Fruit fly (Drosophila melanogaster): ENCODE measurements around the gene CheB93b.

CheB93b gene

DNA sequence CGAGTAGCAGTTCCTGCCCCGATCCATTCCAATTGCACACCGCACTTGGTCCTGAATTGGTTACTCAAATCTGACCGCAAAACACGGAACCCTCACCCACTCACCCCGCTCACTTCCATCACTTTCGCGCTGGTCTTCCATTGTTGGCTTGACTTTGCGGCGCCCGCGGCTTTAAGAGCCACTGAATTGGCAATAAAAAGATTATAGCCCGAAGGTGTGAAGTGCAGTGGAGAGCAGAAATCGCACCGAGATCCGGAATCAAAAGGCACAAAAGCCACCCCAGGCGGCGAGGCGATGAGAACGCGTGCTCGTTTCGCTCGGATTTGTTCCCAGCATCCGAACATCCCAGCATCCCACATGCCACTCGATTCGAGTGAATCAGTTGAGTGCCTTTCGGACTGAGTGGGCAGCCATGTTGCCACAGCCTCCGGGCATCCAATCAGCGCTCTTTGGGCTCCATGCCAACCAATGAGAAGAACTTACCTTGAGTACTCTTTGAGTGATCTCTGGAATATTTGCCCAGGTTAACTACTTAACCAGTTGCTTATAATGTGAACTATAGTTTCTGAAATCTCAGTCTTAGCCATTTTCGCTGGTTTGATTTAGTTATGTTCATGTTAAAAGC, 21.5 kb upstream of the CheB93b start:
- no peak for TF ChIP-seq EcR (GFP tag; optimal IDR thresholded peaks at IDR 0.05)
- no peak for TF ChIP-seq usp (GFP tag; optimal IDR thresholded peaks at IDR 0.05)

dm6 chr3R:21388564-21388963, 20.4 kb upstream of the CheB93b start, which contains the start of gene bap:
TSS of gene bap (plus strand) at chr3R:21388880.
- no peak for TF ChIP-seq pan (optimal IDR thresholded peaks at IDR 0.05)
- TF ChIP-seq Dll (optimal IDR thresholded peaks at IDR 0.05) = no peak
- TF ChIP-seq EcR (GFP tag; optimal IDR thresholded peaks at IDR 0.05) = no peak
- TF ChIP-seq usp (GFP tag; optimal IDR thresholded peaks at IDR 0.05) = no peak
- no peak for TF ChIP-seq CG8478 (optimal IDR thresholded peaks at IDR 0.05)
- no peak for TF ChIP-seq psq (optimal IDR thresholded peaks at IDR 0.05)

DNA sequence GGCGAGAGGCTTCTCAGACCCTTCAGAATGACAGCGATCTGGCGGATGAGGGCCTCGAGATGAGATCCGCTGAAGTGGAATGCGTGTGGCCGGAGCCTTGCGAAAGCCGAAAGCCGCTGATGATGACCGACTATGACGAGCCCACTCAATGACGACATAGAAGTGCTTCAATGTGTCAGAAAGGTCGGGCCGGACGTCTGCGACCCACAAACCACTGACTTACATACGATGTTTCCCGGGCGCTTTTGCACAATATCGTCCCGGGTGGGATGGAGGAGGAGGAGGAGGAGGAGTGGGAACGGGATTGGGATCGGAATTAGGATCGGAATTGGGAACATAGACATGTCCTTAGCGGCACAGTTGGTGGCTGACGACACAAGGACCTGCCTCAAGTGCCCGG, 18.0 kb upstream of the CheB93b start:
- TF ChIP-seq Dll (optimal IDR thresholded peaks at IDR 0.05) (no peak), psq (optimal IDR thresholded peaks at IDR 0.05) (no peak), EcR (GFP tag; optimal IDR thresholded peaks at IDR 0.05) (no peak), pan (optimal IDR thresholded peaks at IDR 0.05) (no peak), usp (GFP tag; optimal IDR thresholded peaks at IDR 0.05) (no peak)

dm6 chr3R:21392221-21392620, 16.7 kb upstream of the CheB93b start:
- TF ChIP-seq psq (optimal IDR thresholded peaks at IDR 0.05) (no peak), Dll (optimal IDR thresholded peaks at IDR 0.05) (no peak), CG8478 (optimal IDR thresholded peaks at IDR 0.05) (no peak), usp (GFP tag; optimal IDR thresholded peaks at IDR 0.05) (no peak), EcR (GFP tag; optimal IDR thresholded peaks at IDR 0.05) (no peak), pan (optimal IDR thresholded peaks at IDR 0.05) (no peak)

DNA sequence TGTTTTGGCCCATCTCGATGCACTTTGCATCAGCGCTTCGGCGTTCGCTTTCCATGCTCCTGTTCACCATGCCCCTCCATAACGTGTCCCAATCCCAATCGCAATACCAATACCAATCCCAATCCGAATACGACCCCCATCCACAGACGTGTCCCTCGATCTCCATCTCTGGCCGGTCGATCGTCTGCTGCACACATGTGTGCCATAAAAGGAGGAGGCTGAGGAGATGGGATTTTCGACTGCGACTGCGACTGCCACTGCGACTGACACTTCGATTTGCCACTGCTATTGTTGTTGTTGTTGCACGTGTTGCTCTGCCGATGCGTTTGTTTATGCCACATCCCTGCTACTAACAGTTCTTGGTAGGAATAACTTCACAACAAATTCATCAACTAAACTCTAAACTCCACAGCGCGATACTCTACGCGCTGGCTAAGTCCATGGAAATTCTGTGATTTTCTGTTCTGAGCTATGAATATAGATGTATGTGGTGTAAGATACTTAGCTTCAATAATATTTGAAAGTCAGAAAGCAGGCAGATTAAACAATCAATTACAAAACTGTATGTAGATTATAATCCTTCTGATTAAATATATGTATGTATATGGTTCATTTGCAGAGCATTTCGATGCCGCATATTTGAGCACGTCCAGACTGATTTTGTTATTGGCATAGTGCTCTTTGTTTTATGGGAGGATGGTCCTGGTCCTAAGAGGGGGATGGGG, 15.8 kb upstream of the CheB93b start:
- TF ChIP-seq usp (GFP tag; optimal IDR thresholded peaks at IDR 0.05) (no peak), pan (optimal IDR thresholded peaks at IDR 0.05) (no peak), CG8478 (optimal IDR thresholded peaks at IDR 0.05) (no peak), psq (optimal IDR thresholded peaks at IDR 0.05) (no peak), Dll (optimal IDR thresholded peaks at IDR 0.05) (no peak), EcR (GFP tag; optimal IDR thresholded peaks at IDR 0.05) (no peak)

- TF ChIP-seq CG8478 (optimal IDR thresholded peaks at IDR 0.05) (no peak), psq (optimal IDR thresholded peaks at IDR 0.05) (no peak)
These were observed 9.3 kb upstream of the CheB93b start, which contains the start of gene Ugt49B2 for dm6 chr3R:21399642-21400041. TSS of gene Ugt49B2 (minus strand) at chr3R:21399742.

DNA sequence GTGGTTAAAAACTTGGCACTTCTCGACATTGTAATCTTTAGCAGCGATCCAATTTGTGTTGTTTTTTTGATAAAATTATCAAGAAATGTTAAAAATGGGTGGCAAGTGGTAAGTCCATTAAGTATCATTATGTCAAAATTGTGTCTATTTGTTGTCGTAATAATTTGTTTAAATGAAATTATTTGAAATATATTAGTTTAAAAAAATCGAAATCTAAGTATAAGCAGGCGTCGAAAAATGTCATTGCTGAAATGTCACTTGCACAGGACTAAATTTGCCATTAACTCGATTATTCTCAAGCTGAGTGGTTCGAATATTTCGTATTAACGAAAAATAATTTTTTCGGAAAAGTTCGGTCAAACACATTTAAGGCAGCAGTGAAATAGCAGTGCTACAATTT, 5.5 kb upstream of the CheB93b start, which contains the start of gene CG7907:
CG7907 (plus strand) TSS at position 301 of the 400 bp plus-strand sequence.
- TF ChIP-seq EcR (GFP tag; optimal IDR thresholded peaks at IDR 0.05) (no peak), usp (GFP tag; optimal IDR thresholded peaks at IDR 0.05) (no peak), Dll (optimal IDR thresholded peaks at IDR 0.05) (no peak), psq (optimal IDR thresholded peaks at IDR 0.05) (no peak), pan (optimal IDR thresholded peaks at IDR 0.05) (no peak), CG8478 (optimal IDR thresholded peaks at IDR 0.05) (no peak)

dm6 chr3R:21406708-21407107, 2.2 kb upstream of the CheB93b start:
- TF ChIP-seq usp (GFP tag; optimal IDR thresholded peaks at IDR 0.05) (no peak), CG8478 (optimal IDR thresholded peaks at IDR 0.05) (no peak), pan (optimal IDR thresholded peaks at IDR 0.05) (no peak), Dll (optimal IDR thresholded peaks at IDR 0.05) (no peak), EcR (GFP tag; optimal IDR thresholded peaks at IDR 0.05) (no peak), psq (optimal IDR thresholded peaks at IDR 0.05) (no peak)

dm6 chr3R:21407145-21407544, 1.8 kb upstream of the CheB93b start, which contains the start of gene CheB93a:
TSS of gene CheB93a (plus strand) at chr3R:21407445.
- no peak for TF ChIP-seq Dll (optimal IDR thresholded peaks at IDR 0.05)
- no peak for TF ChIP-seq EcR (GFP tag; optimal IDR thresholded peaks at IDR 0.05)
- no peak for TF ChIP-seq psq (optimal IDR thresholded peaks at IDR 0.05)
- no peak for TF ChIP-seq pan (optimal IDR thresholded peaks at IDR 0.05)
- TF ChIP-seq CG8478 (optimal IDR thresholded peaks at IDR 0.05) = no peak

dm6 chr3R:21408372-21408771, 551 bp upstream of the CheB93b start:
- TF ChIP-seq Dll (optimal IDR thresholded peaks at IDR 0.05) (no peak), psq (optimal IDR thresholded peaks at IDR 0.05) (no peak), EcR (GFP tag; optimal IDR thresholded peaks at IDR 0.05) (no peak), usp (GFP tag; optimal IDR thresholded peaks at IDR 0.05) (no peak)

DNA sequence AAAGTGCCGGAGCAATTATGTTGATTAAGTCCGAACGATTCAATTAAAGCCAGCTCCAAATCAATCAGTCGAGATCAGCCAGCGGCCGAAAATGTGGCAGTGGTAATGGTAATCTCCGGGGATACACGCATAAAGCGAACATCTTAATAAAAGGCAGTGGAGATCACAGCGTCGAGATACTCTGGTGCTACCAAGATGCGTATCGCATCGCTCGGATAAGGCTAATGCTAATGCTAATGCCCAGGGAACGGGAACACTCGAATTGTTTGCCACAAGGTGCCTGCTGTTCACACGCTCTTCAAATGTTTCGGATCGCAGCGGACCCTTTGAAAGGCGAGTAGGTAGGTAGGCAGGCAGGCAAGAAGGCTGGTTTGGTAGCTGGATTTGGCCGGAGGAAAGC, 5.2 kb downstream of the CheB93b start:
- TF ChIP-seq pan (optimal IDR thresholded peaks at IDR 0.05) (no peak), EcR (GFP tag; optimal IDR thresholded peaks at IDR 0.05) (no peak), usp (GFP tag; optimal IDR thresholded peaks at IDR 0.05) (no peak), CG8478 (optimal IDR thresholded peaks at IDR 0.05) (no peak), Dll (optimal IDR thresholded peaks at IDR 0.05) (no peak), psq (optimal IDR thresholded peaks at IDR 0.05) (no peak)

dm6 chr3R:21415016-21415638, 6.2 kb downstream of the CheB93b start:
- TF ChIP-seq Dll (optimal IDR thresholded peaks at IDR 0.05) (no peak), EcR (GFP tag; optimal IDR thresholded peaks at IDR 0.05) (no peak), CG8478 (optimal IDR thresholded peaks at IDR 0.05) (no peak), pan (optimal IDR thresholded peaks at IDR 0.05) (no peak), usp (GFP tag; optimal IDR thresholded peaks at IDR 0.05) (no peak), psq (optimal IDR thresholded peaks at IDR 0.05) (no peak)
